Worm (Caenorhabditis elegans) whole organism, L4 larva: ENCODE data around the gene myo-2.

ENCODE experiments used
- D1046.2 ChIP-seq: fragments of 200-800 bp; sonication (Bioruptor generic); IDR thresholded peaks from 2 replicates; pipeline ENCODE4 v1.3.6; 2022; ENCODE audit warnings: missing genetic modification characterization, missing compliant biosample characterization
- F26F4.8 ChIP-seq: fragments of 200-800 bp; sonication (Bioruptor generic); conservative IDR thresholded peaks from 2 replicates; pipeline ENCODE4 v1.3.6; 2022; ENCODE audit warnings: missing genetic modification characterization, missing compliant biosample characterization
- F44E2.7 ChIP-seq: fragments of 200-800 bp; sonication (Bioruptor generic); IDR thresholded peaks from 2 replicates; pipeline ENCODE4 v2.1.2; 2022; ENCODE audit warnings: missing genetic modification characterization, missing compliant biosample characterization
- Y48G9A.11 ChIP-seq: fragments of 200-800 bp; sonication (Bioruptor generic); IDR thresholded peaks from 2 replicates; pipeline ENCODE4 v1.3.6; 2022; ENCODE audit warnings: missing genetic modification reagents, missing genetic modification characterization, missing compliant biosample characterization
- Y5F2A.4 ChIP-seq: fragments of 200-800 bp; sonication (Bioruptor generic); optimal IDR thresholded peaks from 2 replicates; lab custom pipeline; 2018; ENCODE audit warnings: mild to moderate bottlenecking, missing genetic modification characterization, missing compliant biosample characterization
- Y75B8A.6 ChIP-seq: fragments of 200-800 bp; sonication (Bioruptor generic); IDR thresholded peaks from 2 replicates; pipeline ENCODE4 v1.3.6; 2022; ENCODE audit warnings: missing genetic modification reagents, missing genetic modification characterization, missing compliant biosample characterization
- ZK546.5 ChIP-seq, 2 experiments: sonication (generic microtip); optimal IDR thresholded peaks; 2 replicates each; lab custom pipeline; 2017; ENCODE audit warnings: missing biosample characterization in 2 of 2, missing genetic modification characterization in 2 of 2
- aly-2 ChIP-seq: sonication (generic microtip); optimal IDR thresholded peaks from 2 replicates; lab custom pipeline; 2018; ENCODE audit warnings: missing biosample characterization, missing genetic modification characterization
- arid-1 ChIP-seq: fragments of 200-800 bp; sonication (Bioruptor generic); conservative IDR thresholded peaks from 2 replicates; pipeline ENCODE4 v1.3.6; 2022; ENCODE audit warnings: missing genetic modification reagents, missing genetic modification characterization, missing compliant biosample characterization
- ceh-28 ChIP-seq: fragments of 150-350 bp; optimal IDR thresholded peaks from 2 replicates; lab custom pipeline; 2014; ENCODE audit warnings: missing biosample characterization, missing genetic modification reagents, missing genetic modification characterization
- ceh-44 ChIP-seq: fragments of 200-800 bp; sonication (Bioruptor generic); IDR thresholded peaks from 2 replicates; pipeline ENCODE4 v1.3.6; 2022; ENCODE audit warnings: missing genetic modification reagents, missing genetic modification characterization, missing compliant biosample characterization
- ceh-62 ChIP-seq: sonication (generic microtip); optimal IDR thresholded peaks from 2 replicates; lab custom pipeline; 2017; ENCODE audit warnings: missing biosample characterization, missing genetic modification characterization
- ces-1 ChIP-seq: fragments of 150-350 bp; sonication (generic microtip); optimal IDR thresholded peaks from 4 replicates; lab custom pipeline; 2014; ENCODE audit warnings: missing biosample characterization, missing genetic modification reagents, missing genetic modification characterization
- daf-16 ChIP-seq, 3 experiments: sonication (generic microtip); optimal IDR thresholded peaks; 2 replicates each; lab custom pipeline; 2016 to 2017; ENCODE audit warnings: missing genetic modification characterization in 3 of 3, missing genetic modification reagents in 3 of 3, mild to moderate bottlenecking in 2 of 3, missing compliant biosample characterization in 2 of 3, missing biosample characterization in 1 of 3, moderate library complexity in 1 of 3
- daf-8 ChIP-seq: fragments of 200-800 bp; sonication (Bioruptor generic); IDR thresholded peaks from 2 replicates; pipeline ENCODE4 v1.3.6; 2022; ENCODE audit warnings: missing genetic modification characterization, missing compliant biosample characterization
- dmd-6 ChIP-seq: fragments of 200-800 bp; sonication (Bioruptor generic); IDR thresholded peaks from 2 replicates; pipeline ENCODE4 v1.3.6; 2022; ENCODE audit warnings: missing genetic modification reagents, missing genetic modification characterization, missing compliant biosample characterization
- dmd-8 ChIP-seq: fragments of 200-800 bp; sonication (Bioruptor generic); IDR thresholded peaks from 2 replicates; pipeline ENCODE4 v1.3.6; 2022; ENCODE audit warnings: missing genetic modification characterization, missing compliant biosample characterization
- dpl-1 ChIP-seq: fragments of 150-350 bp; optimal IDR thresholded peaks from 2 replicates; lab custom pipeline; 2014; ENCODE audit warnings: missing biosample characterization, missing genetic modification reagents, missing genetic modification characterization
- dve-1 ChIP-seq: sonication (generic microtip); optimal IDR thresholded peaks from 2 replicates; lab custom pipeline; 2017; ENCODE audit warnings: antibody characterized with exemption, mild to moderate bottlenecking, missing genetic modification characterization, missing compliant biosample characterization; ENCODE audit not compliant: insufficient read depth
- egl-43 ChIP-seq: fragments of 200-800 bp; sonication (Bioruptor generic); IDR thresholded peaks from 2 replicates; pipeline ENCODE4 v1.3.6; 2022; ENCODE audit warnings: missing genetic modification reagents, missing genetic modification characterization, missing compliant biosample characterization
- hlh-11 ChIP-seq: fragments of 200-800 bp; sonication (Bioruptor generic); optimal IDR thresholded peaks from 2 replicates; lab custom pipeline; 2018; ENCODE audit warnings: mild to moderate bottlenecking, missing genetic modification characterization, missing compliant biosample characterization
- hlh-30 ChIP-seq: sonication (generic microtip); optimal IDR thresholded peaks from 2 replicates; lab custom pipeline; 2017; ENCODE audit warnings: antibody characterized with exemption, mild to moderate bottlenecking, missing genetic modification characterization, missing compliant biosample characterization; ENCODE audit not compliant: insufficient read depth
- hmg-1.1 ChIP-seq: fragments of 200-800 bp; sonication (Bioruptor generic); IDR thresholded peaks from 2 replicates; pipeline ENCODE4 v1.3.6; 2022; ENCODE audit warnings: missing genetic modification reagents, missing genetic modification characterization, missing compliant biosample characterization
- jun-1 ChIP-seq: fragments of 150-350 bp; optimal IDR thresholded peaks from 2 replicates; lab custom pipeline; 2014; ENCODE audit warnings: missing biosample characterization, missing genetic modification reagents, missing genetic modification characterization
- lim-7 ChIP-seq: fragments of 200-800 bp; sonication (Bioruptor generic); IDR thresholded peaks from 2 replicates; pipeline ENCODE4 v1.3.6; 2022; ENCODE audit warnings: missing genetic modification characterization, missing compliant biosample characterization
- lin-38 ChIP-seq: fragments of 200-800 bp; sonication (Bioruptor generic); IDR thresholded peaks from 2 replicates; pipeline ENCODE4 v1.3.6; 2022; ENCODE audit warnings: missing genetic modification reagents, missing genetic modification characterization, missing compliant biosample characterization
- lsy-2 ChIP-seq, 2 experiments: fragments of 150-350 bp in 1 of 2; sonication (generic microtip) in 1 of 2; optimal IDR thresholded peaks; 2 replicates each; lab custom pipeline; 2014 to 2017; ENCODE audit warnings: missing biosample characterization in 2 of 2, missing genetic modification characterization in 2 of 2
- madf-9 ChIP-seq: fragments of 200-800 bp; sonication (Bioruptor generic); conservative IDR thresholded peaks from 2 replicates; pipeline ENCODE4 v1.3.6; 2022; ENCODE audit warnings: missing genetic modification reagents, missing genetic modification characterization, missing compliant biosample characterization
- mdl-1 ChIP-seq, 2 experiments: fragments of 150-350 bp in 1 of 2; sonication (generic microtip) in 1 of 2; optimal IDR thresholded peaks; 2 replicates each; lab custom pipeline; 2014 to 2017; ENCODE audit warnings: missing biosample characterization in 2 of 2, missing genetic modification characterization in 2 of 2
- mdt-29 ChIP-seq: fragments of 200-800 bp; sonication (Bioruptor generic); IDR thresholded peaks from 2 replicates; pipeline ENCODE4 v1.3.6; 2022; ENCODE audit warnings: missing genetic modification reagents, missing genetic modification characterization, missing compliant biosample characterization
- mxl-3 ChIP-seq: fragments of 200-800 bp; sonication (Bioruptor generic); optimal IDR thresholded peaks from 2 replicates; lab custom pipeline; 2018; ENCODE audit warnings: mild to moderate bottlenecking, missing genetic modification characterization, missing compliant biosample characterization
- nhr-10 ChIP-seq: fragments of 150-350 bp; optimal IDR thresholded peaks from 2 replicates; lab custom pipeline; 2014; ENCODE audit warnings: missing biosample characterization, missing genetic modification characterization
- nhr-102 ChIP-seq: sonication (generic microtip); optimal IDR thresholded peaks from 2 replicates; lab custom pipeline; 2016; ENCODE audit warnings: mild to moderate bottlenecking, missing genetic modification characterization, moderate library complexity, missing compliant biosample characterization
- nhr-25 ChIP-seq: sonication (generic microtip); optimal IDR thresholded peaks from 2 replicates; lab custom pipeline; 2017; ENCODE audit warnings: missing genetic modification characterization, mild to moderate bottlenecking, missing compliant biosample characterization, antibody characterized with exemption, moderate library complexity, borderline replicate concordance; ENCODE audit not compliant: insufficient read depth
- nhr-28 ChIP-seq: fragments of 150-350 bp; optimal IDR thresholded peaks from 2 replicates; lab custom pipeline; 2014; ENCODE audit warnings: missing biosample characterization, missing genetic modification characterization
- nhr-48 ChIP-seq: sonication (generic microtip); optimal IDR thresholded peaks from 2 replicates; lab custom pipeline; 2016; ENCODE audit warnings: mild to moderate bottlenecking, missing genetic modification characterization, missing compliant biosample characterization
- nhr-76 ChIP-seq: fragments of 150-350 bp; optimal IDR thresholded peaks from 2 replicates; lab custom pipeline; 2014; ENCODE audit warnings: missing biosample characterization, missing genetic modification characterization
- pqm-1 ChIP-seq: sonication (generic microtip); optimal IDR thresholded peaks from 2 replicates; lab custom pipeline; 2017; ENCODE audit warnings: missing biosample characterization, missing genetic modification characterization
- saeg-2 ChIP-seq: fragments of 200-800 bp; sonication (Bioruptor generic); IDR thresholded peaks from 2 replicates; pipeline ENCODE4 v1.3.6; 2022; ENCODE audit warnings: missing genetic modification reagents, missing genetic modification characterization, missing compliant biosample characterization
- sdz-12 ChIP-seq: fragments of 200-800 bp; sonication (Bioruptor generic); optimal IDR thresholded peaks from 2 replicates; lab custom pipeline; 2018; ENCODE audit warnings: mild to moderate bottlenecking, missing genetic modification characterization, missing compliant biosample characterization
- skn-1 ChIP-seq: fragments of 150-350 bp; optimal IDR thresholded peaks from 2 replicates; lab custom pipeline; 2014; ENCODE audit warnings: missing biosample characterization, missing genetic modification characterization
- vab-7 ChIP-seq: fragments of 200-800 bp; sonication (Bioruptor generic); IDR thresholded peaks from 2 replicates; pipeline ENCODE4 v1.3.6; 2022; ENCODE audit warnings: missing genetic modification reagents, missing genetic modification characterization, missing compliant biosample characterization
- zfp-2 ChIP-seq: sonication (generic microtip); optimal IDR thresholded peaks from 2 replicates; lab custom pipeline; 2016; ENCODE audit warnings: mild to moderate bottlenecking, missing genetic modification characterization, missing compliant biosample characterization
- zip-2 ChIP-seq: fragments of 150-350 bp; optimal IDR thresholded peaks from 2 replicates; lab custom pipeline; 2014; ENCODE audit warnings: missing biosample characterization, missing genetic modification characterization
- ztf-7 ChIP-seq: fragments of 150-350 bp; optimal IDR thresholded peaks from 2 replicates; lab custom pipeline; 2014; ENCODE audit warnings: missing biosample characterization, missing genetic modification characterization

Gene myo-2

DNA sequence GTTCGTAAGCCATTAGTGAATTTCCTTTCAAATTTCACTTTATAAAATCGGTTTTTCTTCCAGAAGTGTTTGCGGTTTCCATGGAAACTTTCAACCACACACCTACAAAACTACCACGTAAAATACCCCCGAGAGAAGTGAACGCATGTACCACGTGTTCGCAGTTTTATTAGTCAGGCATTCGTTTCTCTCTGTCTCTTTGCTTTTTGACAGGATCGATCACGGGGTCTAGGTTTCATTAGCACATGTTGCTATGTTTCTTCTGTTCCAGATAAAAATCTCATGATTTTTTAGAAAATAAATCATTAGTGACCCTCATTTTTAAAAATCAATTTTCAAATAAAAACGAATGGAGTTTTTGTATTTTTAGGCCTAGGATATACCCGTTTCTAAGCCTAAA lies 23.4 kb upstream of the myo-2 start:
- TF ChIP-seq mxl-3 (peak; percentile 48), Y75B8A.6 (GFP tag; lab: Robert Waterston, UW) (no peak), lsy-2 (tag; optimal IDR thresholded peaks at IDR 0.05; lab: Kevin White, UChicago) (peak in 1 of 2 experiments; percentile 25), dpl-1 (GFP tag; lab: Kevin White, UChicago) (no peak), hmg-1.1 (GFP tag; lab: Robert Waterston, UW) (peak; percentile 15; the same call in 1 of the 2 replicates), sdz-12 (GFP tag; lab: Kevin White, UChicago) (no peak), ZK546.5 (tag; optimal IDR thresholded peaks at IDR 0.05; lab: Kevin White, UChicago) (no peak), dve-1 (tag; lab: Kevin White, UChicago) (peak; percentile 42), hlh-11 (tag; lab: Kevin White, UChicago) (peak; percentile 41), hlh-30 (tag; lab: Kevin White, UChicago) (peak; percentile 87), nhr-25 (no peak), nhr-28 (tag; lab: Kevin White, UChicago) (peak; percentile 8), lin-38 (GFP tag; lab: Robert Waterston, UW) (0 out of 2 replicates have a peak, but pooled peaks have one; percentile 7), F26F4.8 (GFP tag; lab: Robert Waterston, UW) (no peak), mdl-1 (tag; optimal IDR thresholded peaks at IDR 0.05; lab: Kevin White, UChicago) (peak in 1 of 2 experiments; percentile 27), D1046.2 (no peak)

ce11 chrX:12446572-12446971 lies 21.3 kb upstream of the myo-2 start:
- TF ChIP-seq dve-1 (tag; lab: Kevin White, UChicago) (peak; percentile 55), hlh-11 (tag; lab: Kevin White, UChicago) (peak; percentile 37), F44E2.7 (GFP tag; lab: Robert Waterston, UW) (no peak), ceh-44 (GFP tag; lab: Robert Waterston, UW) (no peak), nhr-25 (no peak), Y5F2A.4 (no peak), nhr-48 (tag; lab: Kevin White, UChicago) (no peak), lim-7 (GFP tag; lab: Robert Waterston, UW) (no peak), ces-1 (no peak), vab-7 (GFP tag; lab: Robert Waterston, UW) (no peak), daf-8 (GFP tag; lab: Robert Waterston, UW) (no peak), nhr-76 (tag; lab: Kevin White, UChicago) (no peak), dmd-6 (GFP tag; lab: Robert Waterston, UW) (peak; percentile 37; the same call in 1 of the 2 replicates), arid-1 (GFP tag; lab: Robert Waterston, UW) (no peak), madf-9 (GFP tag; lab: Robert Waterston, UW) (no peak), ceh-62 (tag; lab: Kevin White, UChicago) (no peak), nhr-10 (tag; lab: Kevin White, UChicago) (no peak), pqm-1 (tag; lab: Kevin White, UChicago) (peak; percentile 73), saeg-2 (GFP tag; lab: Robert Waterston, UW) (no peak), nhr-102 (no peak), mxl-3 (no peak), Y48G9A.11 (no peak), daf-16 (GFP tag; optimal IDR thresholded peaks at IDR 0.05; lab: Kevin White, UChicago) (no peak), daf-16 (tag; optimal IDR thresholded peaks at IDR 0.05; lab: Kevin White, UChicago) (peak; percentile 90), sdz-12 (GFP tag; lab: Kevin White, UChicago) (no peak), dpl-1 (GFP tag; lab: Kevin White, UChicago) (no peak), nhr-28 (tag; lab: Kevin White, UChicago) (peak; percentile 75), zip-2 (tag; lab: Kevin White, UChicago) (no peak), egl-43 (GFP tag; lab: Robert Waterston, UW) (no peak), ztf-7 (tag; lab: Kevin White, UChicago) (peak; percentile 1), dmd-8 (GFP tag; lab: Robert Waterston, UW) (no peak), aly-2 (tag; lab: Kevin White, UChicago) (no peak), mdt-29 (GFP tag; lab: Robert Waterston, UW) (no peak), ceh-28 (no peak), jun-1 (tag; lab: Kevin White, UChicago) (no peak), zfp-2 (no peak), skn-1 (tag; lab: Kevin White, UChicago) (no peak)
